Fruit fly (Drosophila melanogaster) whole organism, wandering third instar larva: Measurements from ENCODE around the gene CG13917.

Experiments used
- Myc ChIP-seq: fragments of >200 bp; optimal IDR thresholded peaks from 2 replicates; lab custom pipeline; 2017
- OdsH ChIP-seq: fragments of 200-800 bp; sonication (Bioruptor generic); optimal IDR thresholded peaks from 2 replicates; lab custom pipeline; 2016; ENCODE audit warnings: missing biosample characterization, mild to moderate bottlenecking, missing genetic modification characterization
- h ChIP-seq: fragments of 200-800 bp; sonication (Bioruptor generic); optimal IDR thresholded peaks from 3 replicates; lab custom pipeline; 2016; ENCODE audit warnings: missing biosample characterization, mild to moderate bottlenecking, missing genetic modification characterization
- psq ChIP-seq: fragments of 200-800 bp; sonication (Bioruptor generic); optimal IDR thresholded peaks from 3 replicates; lab custom pipeline; 2017; ENCODE audit warnings: missing biosample characterization, mild to moderate bottlenecking, missing genetic modification characterization, moderate library complexity
- sage ChIP-seq: fragments of 200-800 bp; sonication (Bioruptor generic); optimal IDR thresholded peaks from 2 replicates; lab custom pipeline; 2016; ENCODE audit warnings: missing biosample characterization, mild to moderate bottlenecking, missing genetic modification characterization
- usp ChIP-seq: fragments of >200 bp; optimal IDR thresholded peaks from 2 replicates; lab custom pipeline; 2017; ENCODE audit warnings: missing biosample characterization, missing genetic modification characterization

DNA sequence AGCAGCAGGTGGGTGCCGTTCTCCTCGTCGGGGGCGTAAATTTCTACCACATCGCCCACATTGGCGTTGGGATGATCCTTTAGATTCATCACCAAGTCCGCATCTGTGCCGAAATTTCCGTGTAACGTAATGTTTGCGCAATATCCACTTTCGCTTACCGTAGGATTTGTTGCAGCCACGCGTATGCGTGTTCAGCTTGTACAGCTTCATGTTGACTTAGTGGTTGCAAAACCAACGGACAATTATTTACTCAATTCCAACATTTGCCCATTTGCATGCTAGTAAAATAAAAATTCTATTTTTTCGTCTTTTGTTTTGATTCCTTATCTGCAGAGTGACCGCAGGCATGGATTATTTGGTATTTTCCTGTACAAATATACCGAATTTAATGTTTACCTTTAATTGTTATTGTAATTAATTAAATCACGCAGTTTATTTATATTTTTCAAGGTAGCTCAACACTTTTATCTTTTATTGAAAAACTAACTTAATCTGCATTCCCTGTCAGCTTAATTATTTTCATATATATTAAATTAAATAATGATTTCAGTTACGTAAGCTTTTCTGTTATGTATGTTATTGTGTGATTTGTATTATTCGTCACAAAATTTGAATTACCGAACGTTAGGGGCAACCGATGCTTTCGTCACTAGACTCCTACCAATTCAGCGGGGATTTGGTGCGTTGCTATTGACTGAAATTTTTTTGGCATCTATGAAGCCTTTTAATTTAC is 42.6 kb upstream of the CG13917 start, which contains the start of gene Iml1:
- TF ChIP-seq sage (GFP tag; lab: Kevin White, UChicago) = no peak
- TF ChIP-seq Myc (lab: Kevin White, UChicago) = no peak
- TF ChIP-seq h (GFP tag; lab: Kevin White, UChicago) = no peak
- no peak for TF ChIP-seq usp (GFP tag; lab: Kevin White, UChicago)
- TF ChIP-seq OdsH (GFP tag; lab: Kevin White, UChicago) = peak; percentile 5
- peak; percentile 88 for TF ChIP-seq psq
